Worm (Caenorhabditis elegans): ENCODE results near the gene pcp-2.

Gene pcp-2

ce11 chrIV:9140172-9140805 is 24.6 kb downstream of the pcp-2 start:
- no peak for TF ChIP-seq aly-2 (tag; optimal IDR thresholded peaks at IDR 0.05)
- no peak for TF ChIP-seq nhr-237 (tag; optimal IDR thresholded peaks at IDR 0.05)

ce11 chrIV:9135377-9135776 is 29.6 kb downstream of the pcp-2 start, which contains the start of gene delm-1:
TSS of gene delm-1 (minus strand) at chrIV:9135477.
- TF ChIP-seq nhr-43 (tag; optimal IDR thresholded peaks at IDR 0.05; ENCODE audit: poor library complexity, severe bottlenecking) (no peak), snpc-4 (tag; optimal IDR thresholded peaks at IDR 0.05) (no peak), mdl-1 (tag; optimal IDR thresholded peaks at IDR 0.05) (no peak), unc-62 (GFP tag; optimal IDR thresholded peaks at IDR 0.05) (no peak), mml-1 (tag; optimal IDR thresholded peaks at IDR 0.05) (no peak), egl-5 (tag; optimal IDR thresholded peaks at IDR 0.05) (no peak), egl-27 (tag; optimal IDR thresholded peaks at IDR 0.05) (no peak), aly-2 (tag; optimal IDR thresholded peaks at IDR 0.05) (no peak), nhr-11 (tag; optimal IDR thresholded peaks at IDR 0.05) (no peak), nhr-67 (tag; optimal IDR thresholded peaks at IDR 0.05) (no peak), fos-1 (tag; optimal IDR thresholded peaks at IDR 0.05) (no peak), tbx-2 (tag; optimal IDR thresholded peaks at IDR 0.05) (no peak), nhr-237 (tag; optimal IDR thresholded peaks at IDR 0.05) (no peak), ztf-11 (tag; optimal IDR thresholded peaks at IDR 0.05) (no peak), nhr-77 (tag; optimal IDR thresholded peaks at IDR 0.05) (no peak)

ce11 chrIV:9130605-9131004 is 34.3 kb downstream of the pcp-2 start:
- peak; percentile 45 for TF ChIP-seq snpc-4 (tag; optimal IDR thresholded peaks at IDR 0.05)
- TF ChIP-seq nhr-76 (tag; optimal IDR thresholded peaks at IDR 0.05) = no peak

- no peak for TF ChIP-seq ceh-9 (tag; optimal IDR thresholded peaks at IDR 0.05)
- TF ChIP-seq ceh-82 (tag; optimal IDR thresholded peaks at IDR 0.05) = no peak
- peak; percentile 42 for TF ChIP-seq mdl-1 (tag; optimal IDR thresholded peaks at IDR 0.05)
- no peak for TF ChIP-seq fkh-10 (GFP tag; optimal IDR thresholded peaks at IDR 0.05)
- no peak for TF ChIP-seq tbx-2 (tag; optimal IDR thresholded peaks at IDR 0.05)
- TF ChIP-seq ama-1 (optimal IDR thresholded peaks at IDR 0.05) = no peak
- TF ChIP-seq pha-4 (tag; optimal IDR thresholded peaks at IDR 0.05) = peak; percentile 4
- TF ChIP-seq unc-62 (GFP tag; optimal IDR thresholded peaks at IDR 0.05) = no peak
- no peak for TF ChIP-seq unc-39 (tag; optimal IDR thresholded peaks at IDR 0.05)
- TF ChIP-seq egl-27 (tag; optimal IDR thresholded peaks at IDR 0.05) = no peak
- TF ChIP-seq nhr-43 (tag; optimal IDR thresholded peaks at IDR 0.05; ENCODE audit: poor library complexity, severe bottlenecking) = peak; percentile 81
- peak; percentile 9 for TF ChIP-seq egl-5 (tag; optimal IDR thresholded peaks at IDR 0.05)
- no peak for TF ChIP-seq nhr-28 (tag; optimal IDR thresholded peaks at IDR 0.05)
- peak in 1 of 3 experiments; percentile 29 for TF ChIP-seq elt-3 (tag; optimal IDR thresholded peaks at IDR 0.05)
- TF ChIP-seq jun-1 (tag; optimal IDR thresholded peaks at IDR 0.05) = peak; percentile 36
- TF ChIP-seq R02D3.7 (tag; optimal IDR thresholded peaks at IDR 0.05) = no peak
- no peak for TF ChIP-seq snpc-4 (tag; optimal IDR thresholded peaks at IDR 0.05)
- TF ChIP-seq lin-15B (tag; optimal IDR thresholded peaks at IDR 0.05) = peak; percentile 31
- peak; percentile 31 for TF ChIP-seq hmg-11 (tag; optimal IDR thresholded peaks at IDR 0.05)
- peak; percentile 46 for TF ChIP-seq nfya-1 (tag; optimal IDR thresholded peaks at IDR 0.05; ENCODE audit: insufficient read depth)
- TF ChIP-seq sea-2 (GFP tag; optimal IDR thresholded peaks at IDR 0.05) = no peak
- TF ChIP-seq nhr-25 (tag; optimal IDR thresholded peaks at IDR 0.05) = peak; percentile 63
- peak; percentile 65 for TF ChIP-seq nhr-23 (tag; optimal IDR thresholded peaks at IDR 0.05)
- TF ChIP-seq zag-1 (tag; optimal IDR thresholded peaks at IDR 0.05) = no peak
- TF ChIP-seq elt-1 (tag; optimal IDR thresholded peaks at IDR 0.05) = no peak
Measured at ce11 chrIV:9121545-9121944, 43.4 kb downstream of the pcp-2 start.

ce11 chrIV:9120220-9120619 is 44.7 kb downstream of the pcp-2 start:
- TF ChIP-seq lsy-12 (tag; optimal IDR thresholded peaks at IDR 0.05) (no peak), fkh-10 (GFP tag; optimal IDR thresholded peaks at IDR 0.05) (no peak), nhr-25 (tag; optimal IDR thresholded peaks at IDR 0.05) (no peak), ceh-16 (tag; optimal IDR thresholded peaks at IDR 0.05) (no peak)
